Fruit fly (Drosophila melanogaster): Measurements from ENCODE around the gene per.

per gene

dm6 chrX:2642484-2643379, 42.6 kb upstream of the per start (continued):
- TF ChIP-seq Smox (GFP tag; optimal IDR thresholded peaks at IDR 0.05) (no peak), Gug (GFP tag; IDR thresholded peaks at IDR 0.05) (peak; percentile 17; the same call in 1 of the 2 replicates), Sox14 (GFP tag; optimal IDR thresholded peaks at IDR 0.05) (peak; percentile 23), Blimp-1 (GFP tag; optimal IDR thresholded peaks at IDR 0.05) (no peak), Hr38 (GFP tag; optimal IDR thresholded peaks at IDR 0.05) (no peak), Ets21C (GFP tag; optimal IDR thresholded peaks at IDR 0.05) (no peak), CG6276 (GFP tag; optimal IDR thresholded peaks at IDR 0.05) (peak; percentile 64), svp (GFP tag) (no peak), ss (GFP tag; optimal IDR thresholded peaks at IDR 0.05) (peak; percentile 27 to 50), Sox102F (GFP tag; optimal IDR thresholded peaks at IDR 0.05) (no peak), esn (GFP tag; optimal IDR thresholded peaks at IDR 0.05) (no peak), achi (GFP tag; optimal IDR thresholded peaks at IDR 0.05) (no peak), cyc (GFP tag; optimal IDR thresholded peaks at IDR 0.05) (no peak), CG11294 (GFP tag; IDR thresholded peaks at IDR 0.05) (no peak), eg (GFP tag; IDR thresholded peaks at IDR 0.05) (peak; percentile 65; the same call in 2 of the 3 replicates), CG16779 (tag; optimal IDR thresholded peaks at IDR 0.05) (no peak), CG31627 (GFP tag; optimal IDR thresholded peaks at IDR 0.05) (no peak)

dm6 chrX:2645593-2645992, 39.8 kb upstream of the per start:
- no peak for TF ChIP-seq OdsH (GFP tag; optimal IDR thresholded peaks at IDR 0.05)
- no peak for TF ChIP-seq CG8319 (GFP tag; optimal IDR thresholded peaks at IDR 0.05)
- no peak for TF ChIP-seq Hr39 (GFP tag; optimal IDR thresholded peaks at IDR 0.05)
- no peak for TF ChIP-seq Ets21C (GFP tag; optimal IDR thresholded peaks at IDR 0.05)
- TF ChIP-seq CG1621 (tag; optimal IDR thresholded peaks at IDR 0.05) = no peak
- TF ChIP-seq Eip75B (GFP tag; optimal IDR thresholded peaks at IDR 0.05) = no peak
- no peak for TF ChIP-seq CG7368 (GFP tag; optimal IDR thresholded peaks at IDR 0.05)
- TF ChIP-seq CG16779 (tag; optimal IDR thresholded peaks at IDR 0.05) = no peak
- no peak for TF ChIP-seq CG11294 (GFP tag; IDR thresholded peaks at IDR 0.05)
- no peak for TF ChIP-seq Sox102F (GFP tag; optimal IDR thresholded peaks at IDR 0.05)
- TF ChIP-seq Hr38 (GFP tag; optimal IDR thresholded peaks at IDR 0.05) = no peak
- no peak for TF ChIP-seq Ets96B (tag; optimal IDR thresholded peaks at IDR 0.05)
- TF ChIP-seq CG10669 (GFP tag; optimal IDR thresholded peaks at IDR 0.05) = no peak
- no peak for TF ChIP-seq dsx (GFP tag; optimal IDR thresholded peaks at IDR 0.05; ENCODE audit: poor library complexity, severe bottlenecking)
- TF ChIP-seq CG11902 (GFP tag; optimal IDR thresholded peaks at IDR 0.05) = no peak

- TF ChIP-seq Eip93F (GFP tag; optimal IDR thresholded peaks at IDR 0.05) = peak; percentile 95
- peak; percentile 89 for TF ChIP-seq fd85E (GFP tag; optimal IDR thresholded peaks at IDR 0.05)
- TF ChIP-seq Blimp-1 (GFP tag; optimal IDR thresholded peaks at IDR 0.05) = peak; percentile 90
- TF ChIP-seq CG1621 (tag; optimal IDR thresholded peaks at IDR 0.05) = peak; percentile 98
- peak; percentile 97 for TF ChIP-seq Ets96B (tag; optimal IDR thresholded peaks at IDR 0.05)
- peak; percentile 95 for TF ChIP-seq Lpt (GFP tag; optimal IDR thresholded peaks at IDR 0.05)
- TF ChIP-seq dac (GFP tag; optimal IDR thresholded peaks at IDR 0.05) = peak; percentile 98
- TF ChIP-seq CG10669 (GFP tag; optimal IDR thresholded peaks at IDR 0.05) = peak; percentile 97
- TF ChIP-seq Hr4 (GFP tag; optimal IDR thresholded peaks at IDR 0.05) = peak; percentile 97
- peak; percentile 97 for TF ChIP-seq CG4318 (GFP tag; optimal IDR thresholded peaks at IDR 0.05)
- peak; percentile 97 for TF ChIP-seq eg (GFP tag; IDR thresholded peaks at IDR 0.05)
- TF ChIP-seq pdm3 (GFP tag; optimal IDR thresholded peaks at IDR 0.05) = peak; percentile 98
- TF ChIP-seq CG8319 (GFP tag; optimal IDR thresholded peaks at IDR 0.05) = peak; percentile 96
- peak; percentile 98 for TF ChIP-seq CG15336 (GFP tag; IDR thresholded peaks at IDR 0.05)
- peak; percentile 99 for TF ChIP-seq svp (GFP tag)
- peak; percentile 95 for TF ChIP-seq CG11762 (GFP tag; optimal IDR thresholded peaks at IDR 0.05; ENCODE audit: insufficient read depth)
- TF ChIP-seq net (GFP tag; optimal IDR thresholded peaks at IDR 0.05) = peak; percentile 98
- TF ChIP-seq CG3919 (GFP tag; optimal IDR thresholded peaks at IDR 0.05) = peak; percentile 98
- TF ChIP-seq Gug (GFP tag; IDR thresholded peaks at IDR 0.05) = peak; percentile 95
- peak; percentile 98 for TF ChIP-seq CG8119 (GFP tag; IDR thresholded peaks at IDR 0.05)
- peak; percentile 97 for TF ChIP-seq Sox15 (GFP tag; optimal IDR thresholded peaks at IDR 0.05)
- peak; percentile 99 for TF ChIP-seq Sox14 (GFP tag; optimal IDR thresholded peaks at IDR 0.05)
- TF ChIP-seq ss (GFP tag; optimal IDR thresholded peaks at IDR 0.05) = peak; percentile 98
- TF ChIP-seq CG11902 (GFP tag; optimal IDR thresholded peaks at IDR 0.05) = peak; percentile 95
- TF ChIP-seq CG6792 (GFP tag; optimal IDR thresholded peaks at IDR 0.05) = peak; percentile 98
- TF ChIP-seq Hr38 (GFP tag; optimal IDR thresholded peaks at IDR 0.05) = no peak
- TF ChIP-seq Eip75B (GFP tag; optimal IDR thresholded peaks at IDR 0.05) = peak; percentile 98
- TF ChIP-seq CG32006 (GFP tag; optimal IDR thresholded peaks at IDR 0.05) = peak; percentile 99
- TF ChIP-seq CG31627 (GFP tag; optimal IDR thresholded peaks at IDR 0.05) = peak; percentile 98
- peak; percentile 98 for TF ChIP-seq Smox (GFP tag; optimal IDR thresholded peaks at IDR 0.05)
- TF ChIP-seq dsx (GFP tag; optimal IDR thresholded peaks at IDR 0.05; ENCODE audit: poor library complexity, severe bottlenecking) = peak; percentile 97
Observed at dm6 chrX:2646022-2646761, 39.2 kb upstream of the per start.
